Fruit fly (Drosophila melanogaster): Measurements from ENCODE around the gene Nak.

Gene Nak

dm6 chr2L:18978923-18979322 lies 10.4 kb upstream of the Nak start:
- TF ChIP-seq CG17801 (GFP tag; optimal IDR thresholded peaks at IDR 0.05; ENCODE audit: partially characterized antibody), result no peak

dm6 chr2L:18976749-18977148 lies 8.2 kb upstream of the Nak start:
- no peak for TF ChIP-seq CG17801 (GFP tag; optimal IDR thresholded peaks at IDR 0.05; ENCODE audit: partially characterized antibody)

- TF ChIP-seq CG17801 (GFP tag; optimal IDR thresholded peaks at IDR 0.05; ENCODE audit: partially characterized antibody), result peak; percentile 27
Measured at dm6 chr2L:18974063-18974779, 5.7 kb upstream of the Nak start, which contains the start of the genes L2HGDH and CG10431. L2HGDH (minus strand) TSS chr2L:18974448. CG10431 (plus strand) TSS chr2L:18974710.

- no peak for TF ChIP-seq CG17801 (GFP tag; optimal IDR thresholded peaks at IDR 0.05; ENCODE audit: partially characterized antibody)
Measured at dm6 chr2L:18967897-18968296, 647 bp downstream of the Nak start.

dm6 chr2L:18966844-18967243 lies 1.7 kb downstream of the Nak start:
- peak; percentile 91 for TF ChIP-seq CG17801 (GFP tag; optimal IDR thresholded peaks at IDR 0.05; ENCODE audit: partially characterized antibody)

dm6 chr2L:18966214-18966556 lies 2.4 kb downstream of the Nak start:
- TF ChIP-seq CG17801 (GFP tag; optimal IDR thresholded peaks at IDR 0.05; ENCODE audit: partially characterized antibody), result peak; percentile 79

- TF ChIP-seq CG17801 (GFP tag; optimal IDR thresholded peaks at IDR 0.05; ENCODE audit: partially characterized antibody), result no peak
Measured at dm6 chr2L:18965367-18966213, 3.0 kb downstream of the Nak start.

dm6 chr2L:18957142-18957674 lies 11.3 kb downstream of the Nak start, which contains the start of gene Bhmt:
Bhmt (minus strand) TSS chr2L:18957311.
- TF ChIP-seq CG17801 (GFP tag; optimal IDR thresholded peaks at IDR 0.05; ENCODE audit: partially characterized antibody), result peak; percentile 93

- TF ChIP-seq CG17801 (GFP tag; optimal IDR thresholded peaks at IDR 0.05; ENCODE audit: partially characterized antibody), result no peak
Measured at dm6 chr2L:18955666-18956065, 12.9 kb downstream of the Nak start.

dm6 chr2L:18954255-18954715 lies 14.3 kb downstream of the Nak start, which contains the start of gene CG10621:
CG10621 (minus strand) TSS chr2L:18954431.
- no peak for TF ChIP-seq CG17801 (GFP tag; optimal IDR thresholded peaks at IDR 0.05; ENCODE audit: partially characterized antibody)

- TF ChIP-seq CG17801 (GFP tag; optimal IDR thresholded peaks at IDR 0.05; ENCODE audit: partially characterized antibody), result no peak
Measured at dm6 chr2L:18953512-18954254, 14.9 kb downstream of the Nak start.

dm6 chr2L:18951674-18952073 lies 16.9 kb downstream of the Nak start, which contains the start of gene Nedd8:
Nedd8 (minus strand) TSS chr2L:18951837.
- peak; percentile 31 for TF ChIP-seq CG17801 (GFP tag; optimal IDR thresholded peaks at IDR 0.05; ENCODE audit: partially characterized antibody)

- TF ChIP-seq CG17801 (GFP tag; optimal IDR thresholded peaks at IDR 0.05; ENCODE audit: partially characterized antibody), result no peak
Measured at dm6 chr2L:18948724-18949108, 19.8 kb downstream of the Nak start, which contains the start of gene CG10428. CG10428 (plus strand) TSS chr2L:18948884.

dm6 chr2L:18948065-18948723 lies 20.4 kb downstream of the Nak start:
- TF ChIP-seq CG17801 (GFP tag; optimal IDR thresholded peaks at IDR 0.05; ENCODE audit: partially characterized antibody), result no peak

Data from ovary, adult (tissue).